Worm (Caenorhabditis elegans) whole organism, dauer: ENCODE results near the gene F40E12.1.

ENCODE experiments used
- unc-62 ChIP-seq: sonication (generic microtip); optimal IDR thresholded peaks from 2 replicates; lab custom pipeline; 2017; ENCODE audit warnings: missing biosample characterization, missing genetic modification reagents, missing genetic modification characterization

F40E12.1 gene

ce11 chrII:3634765-3635164, 17.2 kb downstream of the F40E12.1 start:
- no peak for TF ChIP-seq unc-62 (GFP tag; lab: Kevin White, UChicago)

- no peak for TF ChIP-seq unc-62 (GFP tag; lab: Kevin White, UChicago)
Observed at ce11 chrII:3639238-3639637, 21.6 kb downstream of the F40E12.1 start, which contains the start of gene fbxb-31. Gene fbxb-31, minus strand, starts transcription at chrII:3639338.

ce11 chrII:3640197-3640596, 22.6 kb downstream of the F40E12.1 start, which contains the start of gene M151.10:
Gene M151.10, minus strand, starts transcription at chrII:3640297.
- no peak for TF ChIP-seq unc-62 (GFP tag; lab: Kevin White, UChicago)

DNA sequence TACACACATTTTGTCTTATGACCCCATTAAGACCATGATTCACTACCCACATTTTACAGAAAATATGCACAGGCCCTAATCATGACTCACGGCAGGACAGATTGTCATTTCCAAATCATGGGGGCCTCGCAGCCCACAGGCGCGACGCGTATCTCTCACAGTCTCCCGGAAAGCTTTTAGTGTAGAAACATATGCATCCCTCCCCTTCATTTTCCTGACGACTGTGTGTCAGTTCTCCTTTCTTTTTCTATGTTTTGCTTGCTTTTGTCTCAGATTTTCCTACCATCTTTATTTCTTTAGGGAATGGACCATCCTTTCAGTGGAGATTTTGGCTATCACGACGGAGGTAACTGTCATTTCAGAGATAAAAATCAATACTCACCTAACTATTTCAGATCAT, 23.6 kb downstream of the F40E12.1 start, which contains the start of gene M151.1:
TSS of gene M151.1 (plus strand) at position 301 of the 400 bp plus-strand sequence.
- no peak for TF ChIP-seq unc-62 (GFP tag; lab: Kevin White, UChicago)

DNA sequence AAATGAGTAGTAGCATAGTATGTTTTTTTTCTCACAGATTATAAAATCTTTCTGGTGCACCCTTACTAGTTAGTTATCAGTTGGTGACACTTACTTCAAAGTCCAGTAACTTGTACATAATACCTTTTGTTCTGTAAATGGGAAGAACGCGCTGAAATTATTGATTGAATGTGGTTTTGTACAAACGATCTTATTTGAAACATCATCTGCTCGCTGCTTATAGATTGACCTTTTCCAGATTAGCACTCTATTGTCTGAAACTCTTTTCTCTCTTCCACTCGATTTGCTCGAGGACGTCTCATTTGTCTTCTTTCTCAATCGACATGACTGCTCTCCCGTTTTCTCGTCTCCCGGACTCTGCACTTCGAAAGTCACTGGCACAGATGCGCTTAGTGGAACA, 29.5 kb downstream of the F40E12.1 start, which contains the start of gene fbxb-33:
TSS of gene fbxb-33 (plus strand) at position 301 of the 400 bp plus-strand sequence.
- no peak for TF ChIP-seq unc-62 (GFP tag; lab: Kevin White, UChicago)

- TF ChIP-seq unc-62 (GFP tag; lab: Kevin White, UChicago), result no peak
Observed at ce11 chrII:3655378-3655777, 37.8 kb downstream of the F40E12.1 start, which contains the start of gene F19B10.5. Gene F19B10.5, plus strand, starts transcription at chrII:3655678.

DNA sequence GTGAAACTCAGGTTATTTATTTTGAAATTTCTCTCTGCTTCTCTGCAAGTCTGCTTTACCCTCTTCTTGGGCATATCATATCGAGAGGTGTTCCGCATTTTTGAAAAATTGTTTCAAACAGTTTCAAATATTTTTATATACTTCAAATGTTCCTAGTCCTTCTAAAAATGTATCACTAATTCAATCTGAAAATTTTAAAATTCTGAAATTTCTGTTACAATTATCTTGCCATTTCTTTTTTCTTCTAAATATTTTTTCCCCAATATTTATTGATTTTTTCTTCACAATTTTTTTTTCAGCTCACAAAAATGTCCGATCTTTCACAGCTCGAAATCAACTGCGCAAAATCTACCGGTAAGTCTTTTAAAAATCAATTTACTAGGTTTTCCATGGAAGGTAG, 42.2 kb downstream of the F40E12.1 start, which contains the start of gene F19B10.4:
TSS of gene F19B10.4 (plus strand) at position 301 of the 400 bp plus-strand sequence.
- no peak for TF ChIP-seq unc-62 (GFP tag; lab: Kevin White, UChicago)

- no peak for TF ChIP-seq unc-62 (GFP tag; lab: Kevin White, UChicago)
Observed at ce11 chrII:3661932-3662331, 44.3 kb downstream of the F40E12.1 start, which contains the start of gene F19B10.13. Gene F19B10.13, plus strand, starts transcription at chrII:3662274.

DNA sequence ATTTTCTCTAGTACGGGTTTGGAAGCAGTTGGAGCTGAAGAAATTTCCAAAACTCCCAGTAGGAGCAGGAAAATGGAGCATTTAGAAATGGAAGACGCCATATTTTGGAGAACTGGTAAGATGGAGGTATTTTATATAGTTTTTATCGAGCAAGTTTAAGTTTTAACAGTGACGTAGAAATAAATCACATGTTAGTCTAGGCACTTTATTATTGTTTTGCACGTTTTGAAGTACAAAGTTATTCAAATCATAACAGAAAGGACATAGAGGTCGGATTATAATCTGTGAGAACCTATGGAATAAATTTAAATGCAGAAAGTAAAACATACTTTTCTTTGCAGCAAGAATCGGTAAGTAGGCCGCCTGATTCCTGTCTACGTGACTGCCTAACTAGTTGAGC, 46.2 kb downstream of the F40E12.1 start, which contains the start of gene F19B10.6:
TSS of gene F19B10.6 (minus strand) at position 101 of the 400 bp plus-strand sequence.
- TF ChIP-seq unc-62 (GFP tag; lab: Kevin White, UChicago), result no peak

- no peak for TF ChIP-seq unc-62 (GFP tag; lab: Kevin White, UChicago)
Observed at ce11 chrII:3664470-3664869, 46.9 kb downstream of the F40E12.1 start, which contains the start of gene F19B10.3. Gene F19B10.3, plus strand, starts transcription at chrII:3664770.

DNA sequence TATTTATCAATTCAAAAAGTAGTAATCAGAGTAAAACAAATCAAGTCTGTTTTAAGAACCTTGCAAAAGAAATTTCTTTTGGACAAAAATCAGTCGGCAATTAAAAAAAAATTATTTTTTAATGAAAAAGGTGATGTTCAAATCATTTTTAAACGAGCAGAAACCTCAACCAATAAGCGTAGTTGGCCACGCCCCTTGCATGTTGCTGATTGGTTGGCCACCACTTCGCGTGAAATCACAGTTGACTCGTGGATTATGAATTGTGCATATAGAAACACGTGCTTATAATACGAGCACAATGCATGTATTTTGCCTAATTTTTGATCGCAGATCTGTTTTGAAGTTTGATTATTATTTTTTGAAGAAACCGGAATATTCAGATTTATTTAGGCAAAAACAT, 47.6 kb downstream of the F40E12.1 start:
- TF ChIP-seq unc-62 (GFP tag; lab: Kevin White, UChicago), result no peak
